Fruit fly (Drosophila melanogaster) whole organism, embryonic: ENCODE results near the gene I-2.
A peak's percentile ranks its signal among the peaks of the same experiment; 100 is the strongest.

Source experiments
- Aef1 ChIP-seq: fragments of 200-800 bp; sonication (Bioruptor generic); IDR thresholded peaks from 3 replicates; pipeline ENCODE4 v1.3.6; 2022; ENCODE audit warnings: missing biosample characterization, missing genetic modification characterization
- Atf6 ChIP-seq: fragments of 200-800 bp; sonication (Bioruptor generic); IDR thresholded peaks from 2 replicates; pipeline ENCODE4 v1.3.6; 2022; ENCODE audit warnings: missing biosample characterization, missing genetic modification characterization
- Bgb ChIP-seq: fragments of 200-800 bp; sonication (Bioruptor generic); IDR thresholded peaks from 2 replicates; pipeline ENCODE4 v1.3.6; 2022; ENCODE audit warnings: missing biosample characterization, missing genetic modification characterization; ENCODE audit not compliant: partially characterized antibody
- CG12071 ChIP-seq: fragments of 200-800 bp; sonication (Bioruptor generic); optimal IDR thresholded peaks from 3 replicates; lab custom pipeline; 2018; ENCODE audit warnings: missing biosample characterization, mild to moderate bottlenecking, missing genetic modification characterization
- CG13287 ChIP-seq: fragments of 200-800 bp; sonication (Bioruptor generic); IDR thresholded peaks from 2 replicates; pipeline ENCODE4 v1.3.6; 2022; ENCODE audit warnings: missing biosample characterization, missing genetic modification characterization; ENCODE audit not compliant: partially characterized antibody
- CG15479 ChIP-seq: fragments of 200-800 bp; sonication (Bioruptor generic); optimal IDR thresholded peaks from 3 replicates; lab custom pipeline; 2019; ENCODE audit warnings: missing biosample characterization, mild to moderate bottlenecking, missing genetic modification characterization, moderate library complexity
- CG15514 ChIP-seq: fragments of 200-800 bp; sonication (Bioruptor generic); optimal IDR thresholded peaks from 3 replicates; lab custom pipeline; 2017; ENCODE audit warnings: missing biosample characterization, missing genetic modification characterization, mild to moderate bottlenecking, moderate library complexity, missing genetic modification reagents
- CG1603 ChIP-seq: fragments of 200-800 bp; sonication (Bioruptor generic); optimal IDR thresholded peaks from 2 replicates; lab custom pipeline; 2019; ENCODE audit warnings: missing biosample characterization, mild to moderate bottlenecking, missing genetic modification characterization, moderate library complexity
- CG16813 ChIP-seq: fragments of 200-800 bp; sonication (Bioruptor generic); IDR thresholded peaks from 3 replicates; pipeline ENCODE4 v1.3.6; 2022; ENCODE audit warnings: missing biosample characterization, missing genetic modification characterization; ENCODE audit not compliant: partially characterized antibody
- CG17385 ChIP-seq: fragments of 200-800 bp; sonication (Bioruptor generic); optimal IDR thresholded peaks from 3 replicates; lab custom pipeline; 2018; ENCODE audit warnings: missing biosample characterization, mild to moderate bottlenecking, missing genetic modification characterization
- CG18011 ChIP-seq: fragments of 200-800 bp; sonication (Bioruptor generic); optimal IDR thresholded peaks from 2 replicates; lab custom pipeline; 2017; ENCODE audit warnings: missing biosample characterization, missing genetic modification characterization, mild to moderate bottlenecking, moderate library complexity, missing genotype
- CG31365 ChIP-seq: fragments of 200-800 bp; sonication (Bioruptor generic); optimal IDR thresholded peaks from 2 replicates; lab custom pipeline; 2018; ENCODE audit warnings: missing biosample characterization, mild to moderate bottlenecking, missing genetic modification characterization
- CG34376 ChIP-seq: fragments of 200-800 bp; sonication (Bioruptor generic); optimal IDR thresholded peaks from 2 replicates; lab custom pipeline; 2018; ENCODE audit warnings: missing biosample characterization, mild to moderate bottlenecking, missing genetic modification characterization
- CG4424 ChIP-seq: fragments of 200-800 bp; sonication (Bioruptor generic); optimal IDR thresholded peaks from 3 replicates; lab custom pipeline; 2016; ENCODE audit warnings: missing biosample characterization, missing genetic modification characterization
- Dref ChIP-seq: fragments of 200-800 bp; sonication (Bioruptor generic); IDR thresholded peaks from 2 replicates; pipeline ENCODE4 v1.3.6; 2022; ENCODE audit warnings: missing biosample characterization, missing genetic modification characterization
- Drgx ChIP-seq: fragments of 200-800 bp; sonication (Bioruptor generic); IDR thresholded peaks from 2 replicates; pipeline ENCODE4 v1.3.6; 2022; ENCODE audit warnings: missing biosample characterization, missing genetic modification characterization
- Gug ChIP-seq: fragments of 200-800 bp; sonication (Bioruptor generic); IDR thresholded peaks from 4 replicates; pipeline ENCODE4 v1.3.6; 2022; ENCODE audit warnings: missing biosample characterization, missing genetic modification characterization
- HLHmδ ChIP-seq: fragments of 200-800 bp; sonication (Bioruptor generic); optimal IDR thresholded peaks from 2 replicates; lab custom pipeline; 2018; ENCODE audit warnings: missing biosample characterization, mild to moderate bottlenecking, missing genetic modification characterization, moderate library complexity
- Jarid2 ChIP-seq: fragments of 200-800 bp; sonication (Bioruptor generic); optimal IDR thresholded peaks from 3 replicates; lab custom pipeline; 2017; ENCODE audit warnings: mild to moderate bottlenecking, missing biosample characterization, missing genetic modification reagents, missing genetic modification characterization
- Optix ChIP-seq: fragments of 200-800 bp; sonication (Bioruptor generic); IDR thresholded peaks from 3 replicates; pipeline ENCODE4 v1.3.6; 2022; ENCODE audit warnings: missing biosample characterization, missing genetic modification characterization
- Sry-δ ChIP-seq: fragments of 200-800 bp; sonication (Bioruptor generic); optimal IDR thresholded peaks from 2 replicates; lab custom pipeline; 2016; ENCODE audit warnings: missing biosample characterization, missing genetic modification characterization
- Trl ChIP-seq, 3 experiments: fragments of >200 bp in 2 of 3; fragments of 200-800 bp in 1 of 3; sonication (Bioruptor generic) in 1 of 3; optimal IDR thresholded peaks; 2 replicates in 1 of 3; 3 replicates in 2 of 3; lab custom pipeline; 2016 to 2017; ENCODE audit warnings: missing biosample characterization in 1 of 3, missing genetic modification characterization in 1 of 3
- Usf ChIP-seq: fragments of 200-800 bp; sonication (Bioruptor generic); optimal IDR thresholded peaks from 2 replicates; lab custom pipeline; 2017; ENCODE audit warnings: missing genotype, missing biosample characterization, missing genetic modification characterization
- YL-1 ChIP-seq: fragments of 200-800 bp; sonication (Bioruptor generic); optimal IDR thresholded peaks from 3 replicates; lab custom pipeline; 2017; ENCODE audit warnings: missing biosample characterization, mild to moderate bottlenecking, missing genetic modification characterization
- abd-A ChIP-seq: fragments of 200-800 bp; sonication (Bioruptor generic); optimal IDR thresholded peaks from 3 replicates; lab custom pipeline; 2019; ENCODE audit warnings: missing biosample characterization, mild to moderate bottlenecking, missing genetic modification characterization, moderate library complexity
- amos ChIP-seq: fragments of 200-800 bp; sonication (Bioruptor generic); IDR thresholded peaks from 2 replicates; pipeline ENCODE4 v1.3.6; 2022; ENCODE audit warnings: missing biosample characterization, missing genetic modification characterization; ENCODE audit not compliant: partially characterized antibody
- ara ChIP-seq: fragments of 200-800 bp; sonication (Bioruptor generic); IDR thresholded peaks from 2 replicates; pipeline ENCODE4 v1.3.6; 2022; ENCODE audit warnings: missing biosample characterization, missing genetic modification characterization
- ato ChIP-seq: fragments of 200-800 bp; sonication (Bioruptor generic); IDR thresholded peaks from 2 replicates; pipeline ENCODE4 v1.3.6; 2022; ENCODE audit warnings: missing biosample characterization, missing genetic modification characterization; ENCODE audit not compliant: partially characterized antibody
- bbx ChIP-seq: fragments of 200-800 bp; sonication (Bioruptor generic); IDR thresholded peaks from 2 replicates; pipeline ENCODE4 v1.3.6; 2022; ENCODE audit warnings: missing biosample characterization, missing genetic modification characterization; ENCODE audit not compliant: partially characterized antibody
- ci ChIP-seq: fragments of 200-800 bp; sonication (Bioruptor generic); IDR thresholded peaks from 3 replicates; pipeline ENCODE4 v1.3.6; 2022; ENCODE audit warnings: missing biosample characterization, missing genetic modification characterization
- dati ChIP-seq: fragments of 200-800 bp; sonication (Bioruptor generic); IDR thresholded peaks from 2 replicates; pipeline ENCODE4 v1.3.6; 2022; ENCODE audit warnings: missing biosample characterization, missing genetic modification characterization
- ewg ChIP-seq: fragments of 200-800 bp; sonication (Bioruptor generic); optimal IDR thresholded peaks from 3 replicates; lab custom pipeline; 2017; ENCODE audit warnings: mild to moderate bottlenecking, missing biosample characterization, missing genetic modification reagents, missing genetic modification characterization
- fd64A ChIP-seq: fragments of 200-800 bp; sonication (Bioruptor generic); optimal IDR thresholded peaks from 3 replicates; lab custom pipeline; 2018; ENCODE audit warnings: missing biosample characterization, mild to moderate bottlenecking, missing genetic modification characterization
- grn ChIP-seq: fragments of 200-800 bp; sonication (Bioruptor generic); optimal IDR thresholded peaks from 3 replicates; lab custom pipeline; 2017; ENCODE audit warnings: missing biosample characterization, missing genetic modification characterization
- mirr ChIP-seq: fragments of 200-800 bp; sonication (Bioruptor generic); optimal IDR thresholded peaks from 3 replicates; lab custom pipeline; 2018; ENCODE audit warnings: missing biosample characterization, mild to moderate bottlenecking, missing genetic modification characterization
- peb ChIP-seq: fragments of 200-800 bp; sonication (Bioruptor generic); IDR thresholded peaks from 2 replicates; pipeline ENCODE4 v1.3.6; 2022; ENCODE audit warnings: missing biosample characterization, missing genetic modification characterization
- phol ChIP-seq: fragments of 200-800 bp; sonication (Bioruptor generic); optimal IDR thresholded peaks from 3 replicates; lab custom pipeline; 2018; ENCODE audit warnings: missing biosample characterization, mild to moderate bottlenecking, missing genetic modification characterization, moderate library complexity
- pros ChIP-seq: fragments of 200-800 bp; sonication (Bioruptor generic); optimal IDR thresholded peaks from 3 replicates; lab custom pipeline; 2019; ENCODE audit warnings: missing biosample characterization, mild to moderate bottlenecking, missing genetic modification characterization, moderate library complexity
- row ChIP-seq: fragments of 200-800 bp; sonication (Bioruptor generic); IDR thresholded peaks from 3 replicates; pipeline ENCODE4 v1.3.6; 2022; ENCODE audit warnings: missing biosample characterization, missing genetic modification characterization
- sd ChIP-seq: fragments of 200-800 bp; sonication (Bioruptor generic); optimal IDR thresholded peaks from 3 replicates; lab custom pipeline; 2018; ENCODE audit warnings: missing biosample characterization, mild to moderate bottlenecking, missing genetic modification characterization, moderate library complexity
- sob ChIP-seq: fragments of 200-800 bp; sonication (Bioruptor generic); IDR thresholded peaks from 2 replicates; pipeline ENCODE4 v1.3.6; 2022; ENCODE audit warnings: missing biosample characterization, missing genetic modification characterization
- sr ChIP-seq: fragments of 200-800 bp; sonication (Bioruptor generic); IDR thresholded peaks from 3 replicates; pipeline ENCODE4 v1.3.6; 2022; ENCODE audit warnings: missing biosample characterization, missing genetic modification characterization
- sug ChIP-seq: fragments of 200-800 bp; optimal IDR thresholded peaks from 2 replicates; lab custom pipeline; 2019; ENCODE audit warnings: missing biosample characterization, mild to moderate bottlenecking, missing genetic modification characterization, moderate library complexity
- tin ChIP-seq: fragments of 200-800 bp; sonication (Bioruptor generic); optimal IDR thresholded peaks from 3 replicates; lab custom pipeline; 2016; ENCODE audit warnings: missing biosample characterization, missing genetic modification characterization
- tio ChIP-seq: fragments of 200-800 bp; sonication (Bioruptor generic); optimal IDR thresholded peaks from 2 replicates; lab custom pipeline; 2017; ENCODE audit warnings: missing biosample characterization, missing genetic modification characterization, inconsistent platforms
- ttk ChIP-seq: fragments of 200-800 bp; sonication (Bioruptor generic); IDR thresholded peaks from 2 replicates; pipeline ENCODE4 v2.1.2; 2022; ENCODE audit warnings: missing biosample characterization, missing genetic modification characterization
- wdn ChIP-seq: fragments of 200-800 bp; sonication (Bioruptor generic); IDR thresholded peaks from 2 replicates; pipeline ENCODE4 v1.3.6; 2022; ENCODE audit warnings: missing biosample characterization, missing genetic modification characterization
- wor ChIP-seq: fragments of 200-800 bp; sonication (Bioruptor generic); IDR thresholded peaks from 2 replicates; pipeline ENCODE4 v1.3.6; 2022; ENCODE audit warnings: missing biosample characterization, missing genetic modification characterization

The I-2 gene

dm6 chr3L:9853895-9854470, 17.4 kb upstream of the I-2 start (continued):
- TF ChIP-seq Optix (GFP tag; lab: Robert Waterston, UW): no peak
- peak; percentile 72 for TF ChIP-seq sd (tag; lab: Kevin White, UChicago)
- TF ChIP-seq CG15479 (GFP tag; lab: Kevin White, UChicago): peak; percentile 75
- TF ChIP-seq CG1603 (tag; lab: Kevin White, UChicago): peak; percentile 13
- TF ChIP-seq Usf (GFP tag; lab: Kevin White, UChicago): no peak
- 0 out of 2 replicates have a peak, but pooled peaks have one; percentile 7 for TF ChIP-seq peb (GFP tag; lab: Robert Waterston, UW)
- peak; percentile 20 for TF ChIP-seq tin
- no peak for TF ChIP-seq phol
- 0 out of 3 replicates have a peak, but pooled peaks have one; percentile 20 for TF ChIP-seq row (GFP tag; lab: Robert Waterston, UW)
- TF ChIP-seq CG18011: peak; percentile 95
- no peak for TF ChIP-seq CG31365 (tag; lab: Kevin White, UChicago)
- peak; percentile 82 for TF ChIP-seq pros (GFP tag; lab: Kevin White, UChicago)
- no peak for TF ChIP-seq Sry-δ (GFP tag; lab: Kevin White, UChicago)
- TF ChIP-seq CG4424: no peak
- TF ChIP-seq mirr (GFP tag; lab: Kevin White, UChicago): no peak
- TF ChIP-seq Dref (GFP tag; lab: Robert Waterston, UW): 0 out of 2 replicates have a peak, but pooled peaks have one; percentile 7
- peak; percentile 73 for TF ChIP-seq Aef1
- TF ChIP-seq sob (GFP tag; lab: Robert Waterston, UW): peak; percentile 40; the same call in 1 of the 2 replicates
- no peak for TF ChIP-seq dati (GFP tag; lab: Robert Waterston, UW)
- TF ChIP-seq Drgx: peak; percentile 53; the same call in 1 of the 2 replicates
- TF ChIP-seq CG17385 (GFP tag; lab: Kevin White, UChicago): peak; percentile 23
- no peak for TF ChIP-seq CG34376
- no peak for TF ChIP-seq wor
- peak; percentile 56; the same call in 1 of the 3 replicates for TF ChIP-seq ci (GFP tag; lab: Robert Waterston, UW)
- peak; percentile 44; the same call in 1 of the 2 replicates for TF ChIP-seq Atf6
- TF ChIP-seq bbx: peak; percentile 55; the same call in 1 of the 2 replicates
- peak; percentile 46; the same call in 1 of the 2 replicates for TF ChIP-seq ttk (GFP tag; lab: Robert Waterston, UW)
- peak; percentile 33 for TF ChIP-seq YL-1 (GFP tag; lab: Kevin White, UChicago)
- no peak for TF ChIP-seq Gug (GFP tag; lab: Robert Waterston, UW)
- TF ChIP-seq ara (GFP tag; lab: Robert Waterston, UW): 0 out of 2 replicates have a peak, but pooled peaks have one; percentile 35
- TF ChIP-seq sug (tag; lab: Kevin White, UChicago): peak; percentile 80
- 0 out of 2 replicates have a peak, but pooled peaks have one; percentile 12 for TF ChIP-seq wdn (GFP tag; lab: Robert Waterston, UW)
- 0 out of 2 replicates have a peak, but pooled peaks have one; percentile 36 for TF ChIP-seq ato
- peak; percentile 16 for TF ChIP-seq CG15514 (GFP tag; lab: Kevin White, UChicago)
- TF ChIP-seq CG12071: peak; percentile 15
- TF ChIP-seq CG13287 (GFP tag; lab: Robert Waterston, UW): peak; percentile 15; the same call in 1 of the 2 replicates
- peak; percentile 23; the same call in 1 of the 2 replicates for TF ChIP-seq amos (GFP tag; lab: Robert Waterston, UW)
- TF ChIP-seq grn (GFP tag; lab: Kevin White, UChicago): no peak
- TF ChIP-seq Jarid2 (GFP tag; lab: Kevin White, UChicago): no peak
- no peak for TF ChIP-seq tio (GFP tag; lab: Kevin White, UChicago)
- TF ChIP-seq fd64A: peak; percentile 35
- peak; percentile 92 for TF ChIP-seq ewg (GFP tag; lab: Kevin White, UChicago)
- 0 out of 3 replicates have a peak, but pooled peaks have one; percentile 11 for TF ChIP-seq CG16813
- peak; percentile 31; the same call in 1 of the 2 replicates for TF ChIP-seq Bgb (GFP tag; lab: Robert Waterston, UW)
- TF ChIP-seq sr (GFP tag; lab: Robert Waterston, UW): peak; percentile 45; the same call in 1 of the 3 replicates
- TF ChIP-seq abd-A (tag; lab: Kevin White, UChicago): peak; percentile 76
- TF ChIP-seq Trl (optimal IDR thresholded peaks at IDR 0.05; lab: Kevin White, UChicago): peak in 1 of 2 experiments; percentile 59
- TF ChIP-seq Trl (GFP tag; optimal IDR thresholded peaks at IDR 0.05; lab: Kevin White, UChicago): no peak
- peak; percentile 42 for TF ChIP-seq HLHmδ
